Worm (Caenorhabditis elegans) whole organism, L1 larva: ENCODE results near the gene pgm-3.

Experiments used
- ama-1 ChIP-seq: fragments of 150-350 bp; optimal IDR thresholded peaks from 2 replicates; lab custom pipeline; 2014
- ceh-82 ChIP-seq, 3 experiments: fragments of 150-350 bp in 1 of 3; sonication (generic microtip) in 2 of 3; optimal IDR thresholded peaks; 2 replicates each; lab custom pipeline; 2014 to 2017; ENCODE audit warnings: missing biosample characterization in 3 of 3, missing genetic modification characterization in 3 of 3
- elt-2 ChIP-seq: sonication (generic microtip); optimal IDR thresholded peaks from 2 replicates; lab custom pipeline; 2016; ENCODE audit warnings: missing genetic modification characterization, mild to moderate bottlenecking, inconsistent platforms, missing compliant biosample characterization, missing genetic modification reagents
- fkh-10 ChIP-seq: sonication (generic microtip); optimal IDR thresholded peaks from 2 replicates; lab custom pipeline; 2017; ENCODE audit warnings: missing biosample characterization, missing genetic modification reagents, missing genetic modification characterization
- jun-1 ChIP-seq: fragments of 150-350 bp; optimal IDR thresholded peaks from 2 replicates; lab custom pipeline; 2014; ENCODE audit warnings: missing biosample characterization, missing genetic modification reagents, missing genetic modification characterization
- lin-15B ChIP-seq: fragments of 150-350 bp; sonication (generic microtip); optimal IDR thresholded peaks from 3 replicates; lab custom pipeline; 2014; ENCODE audit warnings: missing biosample characterization, missing genetic modification characterization
- nhr-11 ChIP-seq: fragments of 150-350 bp; optimal IDR thresholded peaks from 2 replicates; lab custom pipeline; 2014; ENCODE audit warnings: missing biosample characterization, missing genetic modification characterization
- nhr-237 ChIP-seq: fragments of 150-350 bp; optimal IDR thresholded peaks from 2 replicates; lab custom pipeline; 2014; ENCODE audit warnings: missing biosample characterization, missing genetic modification characterization
- nhr-47 ChIP-seq: sonication (generic microtip); optimal IDR thresholded peaks from 2 replicates; lab custom pipeline; 2016; ENCODE audit warnings: mild to moderate bottlenecking, missing genetic modification characterization, moderate library complexity, missing compliant biosample characterization
- nhr-77 ChIP-seq: fragments of 150-350 bp; optimal IDR thresholded peaks from 2 replicates; lab custom pipeline; 2014; ENCODE audit warnings: missing biosample characterization, missing genetic modification characterization
- rnt-1 ChIP-seq: sonication (generic microtip); optimal IDR thresholded peaks from 2 replicates; lab custom pipeline; 2016; ENCODE audit warnings: mild to moderate bottlenecking, missing genetic modification characterization, moderate library complexity, missing compliant biosample characterization
- snpc-4 ChIP-seq: fragments of 150-350 bp; optimal IDR thresholded peaks from 2 replicates; lab custom pipeline; 2014; ENCODE audit warnings: missing biosample characterization, missing genetic modification characterization
- zag-1 ChIP-seq: fragments of 150-350 bp; optimal IDR thresholded peaks from 2 replicates; lab custom pipeline; 2014; ENCODE audit warnings: missing biosample characterization, missing genetic modification characterization

DNA sequence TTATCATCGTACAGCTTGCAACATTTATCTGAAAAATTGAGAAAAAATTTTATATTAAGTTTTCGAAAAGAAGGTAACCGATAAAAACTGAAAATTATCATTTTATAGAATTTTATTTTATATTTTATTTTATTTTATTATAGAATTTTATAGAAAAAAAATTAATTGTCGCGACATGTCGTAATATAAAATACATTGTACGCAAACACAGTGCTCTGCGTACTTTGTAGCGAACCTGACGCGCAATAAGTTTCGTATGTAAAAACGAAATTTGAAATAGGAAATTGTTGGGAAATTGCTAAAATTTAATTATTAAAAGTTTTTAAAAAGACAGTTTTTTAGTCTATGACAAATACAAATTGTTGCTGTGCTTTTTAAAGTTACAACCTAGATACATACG is 34.0 kb upstream of the pgm-3 start, which contains the start of the genes hst-1 and ints-6:
- no peak for TF ChIP-seq nhr-11 (tag; lab: Kevin White, UChicago)
- no peak for TF ChIP-seq lin-15B (tag; lab: Kevin White, UChicago)
- no peak for TF ChIP-seq snpc-4 (tag; lab: Kevin White, UChicago)
- no peak for TF ChIP-seq fkh-10 (GFP tag; lab: Kevin White, UChicago)
- no peak for TF ChIP-seq rnt-1 (tag; lab: Kevin White, UChicago)
- no peak for TF ChIP-seq nhr-77
- no peak for TF ChIP-seq jun-1 (tag; lab: Kevin White, UChicago)
- TF ChIP-seq ama-1 (lab: Kevin White, UChicago), result no peak
- no peak for TF ChIP-seq ceh-82 (tag; optimal IDR thresholded peaks at IDR 0.05; lab: Kevin White, UChicago)
- no peak for TF ChIP-seq nhr-237 (tag; lab: Kevin White, UChicago)
- no peak for TF ChIP-seq zag-1
- TF ChIP-seq nhr-47 (tag; lab: Kevin White, UChicago), result peak; percentile 32
- TF ChIP-seq elt-2 (tag; lab: Kevin White, UChicago), result no peak
